Worm (Caenorhabditis elegans) whole organism, young adult: Measurements from ENCODE around the gene F31D4.2.
A peak's percentile ranks its signal among the peaks of the same experiment; 100 is the strongest.

Experiments
- B0019.2 ChIP-seq: fragments of 200-800 bp; sonication (Bioruptor generic); conservative IDR thresholded peaks from 2 replicates; pipeline ENCODE4 v1.3.6; 2022; ENCODE audit warnings: missing genetic modification reagents, missing genetic modification characterization, missing compliant biosample characterization
- C06A6.2 ChIP-seq: fragments of 200-800 bp; sonication (Bioruptor generic); conservative IDR thresholded peaks from 2 replicates; pipeline ENCODE4 v1.3.6; 2022; ENCODE audit warnings: missing genetic modification characterization, missing compliant biosample characterization
- F10E7.11 ChIP-seq: sonication (generic microtip); optimal IDR thresholded peaks from 2 replicates; lab custom pipeline; 2017; ENCODE audit warnings: mild to moderate bottlenecking, missing genetic modification characterization, moderate library complexity, missing compliant biosample characterization
- F22D6.2 ChIP-seq: sonication (generic microtip); optimal IDR thresholded peaks from 2 replicates; lab custom pipeline; 2016; ENCODE audit warnings: mild to moderate bottlenecking, missing genetic modification characterization, missing compliant biosample characterization
- K11D2.4 ChIP-seq: fragments of 200-800 bp; sonication (Bioruptor generic); IDR thresholded peaks from 2 replicates; pipeline ENCODE4 v1.3.6; 2022; ENCODE audit warnings: missing genetic modification reagents, missing genetic modification characterization, missing compliant biosample characterization
- Y53F4B.3 ChIP-seq: fragments of 200-800 bp; sonication (Bioruptor generic); IDR thresholded peaks from 2 replicates; pipeline ENCODE4 v1.3.6; 2022; ENCODE audit warnings: missing genetic modification reagents, missing genetic modification characterization, missing compliant biosample characterization
- ZK185.1 ChIP-seq: sonication (generic microtip); optimal IDR thresholded peaks from 2 replicates; lab custom pipeline; 2016; ENCODE audit warnings: mild to moderate bottlenecking, missing genetic modification characterization, missing compliant biosample characterization; ENCODE audit not compliant: poor library complexity, severe bottlenecking
- akir-1 ChIP-seq: fragments of 200-800 bp; sonication (Bioruptor generic); optimal IDR thresholded peaks from 2 replicates; lab custom pipeline; 2018; ENCODE audit warnings: mild to moderate bottlenecking, missing genetic modification characterization, moderate library complexity, missing compliant biosample characterization
- aptf-3 ChIP-seq: fragments of 200-800 bp; sonication (Bioruptor generic); IDR thresholded peaks from 2 replicates; pipeline ENCODE4 v1.3.6; 2022; ENCODE audit warnings: missing genetic modification characterization, missing compliant biosample characterization
- atf-7 ChIP-seq: sonication (generic microtip); optimal IDR thresholded peaks from 2 replicates; lab custom pipeline; 2017; ENCODE audit warnings: mild to moderate bottlenecking, missing genetic modification characterization, missing compliant biosample characterization
- athp-1 ChIP-seq: sonication (generic microtip); optimal IDR thresholded peaks from 2 replicates; lab custom pipeline; 2017; ENCODE audit warnings: mild to moderate bottlenecking, missing genetic modification characterization, missing compliant biosample characterization
- attf-3 ChIP-seq: fragments of 200-800 bp; sonication (Bioruptor generic); conservative IDR thresholded peaks from 2 replicates; pipeline ENCODE4 v1.3.6; 2022; ENCODE audit warnings: missing genetic modification reagents, missing genetic modification characterization, missing compliant biosample characterization
- attf-5 ChIP-seq: fragments of 200-800 bp; sonication (Bioruptor generic); optimal IDR thresholded peaks from 2 replicates; lab custom pipeline; 2018; ENCODE audit warnings: mild to moderate bottlenecking, missing genetic modification characterization, missing compliant biosample characterization
- attf-6 ChIP-seq: fragments of 200-800 bp; sonication (Bioruptor generic); IDR thresholded peaks from 2 replicates; pipeline ENCODE4 v1.3.6; 2022; ENCODE audit warnings: missing genetic modification reagents, missing genetic modification characterization, missing compliant biosample characterization
- ccch-3 ChIP-seq: fragments of 200-800 bp; sonication (Bioruptor generic); optimal IDR thresholded peaks from 2 replicates; lab custom pipeline; 2018; ENCODE audit warnings: mild to moderate bottlenecking, missing genetic modification characterization, missing compliant biosample characterization
- ceh-27 ChIP-seq: fragments of 200-800 bp; sonication (Bioruptor generic); optimal IDR thresholded peaks from 2 replicates; lab custom pipeline; 2018; ENCODE audit warnings: mild to moderate bottlenecking, missing genetic modification characterization, moderate library complexity, missing compliant biosample characterization
- ceh-58 ChIP-seq: fragments of 200-800 bp; sonication (Bioruptor generic); IDR thresholded peaks from 2 replicates; pipeline ENCODE4 v1.3.6; 2022; ENCODE audit warnings: missing genetic modification characterization, missing compliant biosample characterization
- dpff-1 ChIP-seq: sonication (generic microtip); optimal IDR thresholded peaks from 2 replicates; lab custom pipeline; 2017; ENCODE audit warnings: mild to moderate bottlenecking, missing genetic modification characterization, missing compliant biosample characterization
- dpl-1 ChIP-seq: fragments of 150-350 bp; optimal IDR thresholded peaks from 2 replicates; lab custom pipeline; 2014; ENCODE audit warnings: missing biosample characterization, missing genetic modification reagents, missing genetic modification characterization
- efl-1 ChIP-seq: fragments of 150-350 bp; optimal IDR thresholded peaks from 2 replicates; lab custom pipeline; 2014; ENCODE audit warnings: missing biosample characterization, missing genetic modification reagents, missing genetic modification characterization
- egl-44 ChIP-seq: fragments of 200-800 bp; sonication (Bioruptor generic); IDR thresholded peaks from 2 replicates; pipeline ENCODE4 v1.3.6; 2022; ENCODE audit warnings: missing genetic modification reagents, missing genetic modification characterization, missing compliant biosample characterization
- ekl-4 ChIP-seq: fragments of 200-800 bp; sonication (Bioruptor generic); IDR thresholded peaks from 2 replicates; pipeline ENCODE4 v1.3.6; 2022; ENCODE audit warnings: missing genetic modification reagents, missing genetic modification characterization, missing compliant biosample characterization
- hlh-26 ChIP-seq: fragments of 200-800 bp; sonication (Bioruptor generic); conservative IDR thresholded peaks from 2 replicates; pipeline ENCODE4 v1.3.6; 2022; ENCODE audit warnings: missing genetic modification reagents, missing genetic modification characterization, missing compliant biosample characterization
- hmg-1.2 ChIP-seq: fragments of 200-800 bp; sonication (Bioruptor generic); IDR thresholded peaks from 2 replicates; pipeline ENCODE4 v1.3.6; 2022; ENCODE audit warnings: missing genetic modification reagents, missing genetic modification characterization, missing compliant biosample characterization
- hsf-1 ChIP-seq: fragments of 200-800 bp; sonication (Bioruptor generic); IDR thresholded peaks from 2 replicates; pipeline ENCODE4 v1.3.6; 2022; ENCODE audit warnings: missing genetic modification reagents, missing genetic modification characterization, missing compliant biosample characterization
- let-526 ChIP-seq: fragments of 200-800 bp; sonication (Bioruptor generic); IDR thresholded peaks from 2 replicates; pipeline ENCODE4 v1.3.6; 2022; ENCODE audit warnings: missing genetic modification reagents, missing genetic modification characterization, missing compliant biosample characterization
- lir-1 ChIP-seq: fragments of 200-800 bp; sonication (Bioruptor generic); conservative IDR thresholded peaks from 2 replicates; pipeline ENCODE4 v1.3.6; 2022; ENCODE audit warnings: missing genetic modification reagents, missing genetic modification characterization, missing compliant biosample characterization
- madf-10 ChIP-seq: sonication (generic microtip); optimal IDR thresholded peaks from 2 replicates; lab custom pipeline; 2016; ENCODE audit warnings: mild to moderate bottlenecking, missing genetic modification characterization, missing compliant biosample characterization
- madf-3 ChIP-seq: fragments of 200-800 bp; sonication (Bioruptor generic); IDR thresholded peaks from 2 replicates; pipeline ENCODE4 v1.3.6; 2022; ENCODE audit warnings: missing genetic modification reagents, missing genetic modification characterization, missing compliant biosample characterization
- madf-6 ChIP-seq: fragments of 200-800 bp; sonication (Bioruptor generic); IDR thresholded peaks from 2 replicates; pipeline ENCODE4 v1.3.6; 2022; ENCODE audit warnings: missing genetic modification reagents, missing genetic modification characterization, missing compliant biosample characterization
- madf-8 ChIP-seq: fragments of 200-800 bp; sonication (Bioruptor generic); conservative IDR thresholded peaks from 2 replicates; pipeline ENCODE4 v1.3.6; 2022; ENCODE audit warnings: missing genetic modification reagents, missing genetic modification characterization, missing compliant biosample characterization
- mel-28 ChIP-seq: sonication (generic microtip); optimal IDR thresholded peaks from 2 replicates; lab custom pipeline; 2016; ENCODE audit warnings: borderline replicate concordance, mild to moderate bottlenecking, missing genetic modification characterization, missing compliant biosample characterization
- mes-4 ChIP-seq: sonication (generic microtip); optimal IDR thresholded peaks from 2 replicates; lab custom pipeline; 2016; ENCODE audit warnings: missing genotype, missing genetic modification characterization, missing compliant biosample characterization
- nfya-1 ChIP-seq: sonication (generic microtip); optimal IDR thresholded peaks from 2 replicates; lab custom pipeline; 2017; ENCODE audit warnings: antibody characterized with exemption, missing compliant biosample characterization, missing genetic modification characterization, borderline replicate concordance; ENCODE audit not compliant: insufficient read depth
- nhr-120 ChIP-seq: fragments of 200-800 bp; sonication (Bioruptor generic); IDR thresholded peaks from 2 replicates; pipeline ENCODE4 v1.3.6; 2022; ENCODE audit warnings: missing genetic modification characterization, missing compliant biosample characterization
- nhr-179 ChIP-seq: sonication (generic microtip); optimal IDR thresholded peaks from 2 replicates; lab custom pipeline; 2016; ENCODE audit warnings: mild to moderate bottlenecking, missing genetic modification characterization, missing compliant biosample characterization
- nhr-80 ChIP-seq: sonication (generic microtip); optimal IDR thresholded peaks from 2 replicates; lab custom pipeline; 2016; ENCODE audit warnings: missing genetic modification characterization, missing compliant biosample characterization
- pbrm-1 ChIP-seq: fragments of 200-800 bp; sonication (Bioruptor generic); IDR thresholded peaks from 2 replicates; pipeline ENCODE4 v1.3.6; 2022; ENCODE audit warnings: missing genetic modification reagents, missing genetic modification characterization, missing compliant biosample characterization
- pha-4 ChIP-seq: fragments of 150-350 bp; sonication (generic microtip); optimal IDR thresholded peaks from 2 replicates; lab custom pipeline; 2014; ENCODE audit warnings: missing biosample characterization, missing genetic modification reagents, missing genetic modification characterization
- rcor-1 ChIP-seq: fragments of 200-800 bp; sonication (Bioruptor generic); IDR thresholded peaks from 2 replicates; pipeline ENCODE4 v1.3.6; 2022; ENCODE audit warnings: missing genetic modification reagents, missing genetic modification characterization, missing compliant biosample characterization
- repo-1 ChIP-seq: sonication (generic microtip); optimal IDR thresholded peaks from 2 replicates; lab custom pipeline; 2017; ENCODE audit warnings: mild to moderate bottlenecking, missing genetic modification characterization, missing compliant biosample characterization
- snpc-1.1 ChIP-seq: sonication (generic microtip); optimal IDR thresholded peaks from 2 replicates; lab custom pipeline; 2017; ENCODE audit warnings: missing genetic modification characterization, mild to moderate bottlenecking, missing compliant biosample characterization, antibody characterized with exemption, moderate library complexity, missing genotype, missing genetic modification reagents; ENCODE audit not compliant: insufficient read depth
- snpc-1.3 ChIP-seq: sonication (generic microtip); optimal IDR thresholded peaks from 2 replicates; lab custom pipeline; 2017; ENCODE audit warnings: missing genetic modification characterization, mild to moderate bottlenecking, missing compliant biosample characterization, antibody characterized with exemption, moderate library complexity, missing genotype, missing genetic modification reagents; ENCODE audit not compliant: insufficient read depth
- snpc-4 ChIP-seq, 5 experiments: fragments of 150-350 bp in 1 of 5; sonication (generic microtip) in 4 of 5; optimal IDR thresholded peaks; 2 replicates each; lab custom pipeline; 2014 to 2018; ENCODE audit warnings: missing genetic modification characterization in 5 of 5, missing biosample characterization in 3 of 5, antibody characterized with exemption in 2 of 5, mild to moderate bottlenecking in 2 of 5, missing compliant biosample characterization in 2 of 5, missing genotype in 2 of 5, moderate library complexity in 2 of 5, missing genetic modification reagents in 1 of 5
- tbp1 ChIP-seq: fragments of 200-800 bp; sonication (Bioruptor generic); optimal IDR thresholded peaks from 2 replicates; lab custom pipeline; 2018; ENCODE audit warnings: mild to moderate bottlenecking, missing genetic modification characterization, missing compliant biosample characterization
- tbx-9 ChIP-seq: sonication (generic microtip); optimal IDR thresholded peaks from 2 replicates; lab custom pipeline; 2016; ENCODE audit warnings: borderline replicate concordance, missing genetic modification characterization, inconsistent platforms, missing compliant biosample characterization
- tlf-1 ChIP-seq: fragments of 200-800 bp; sonication (Bioruptor generic); optimal IDR thresholded peaks from 2 replicates; lab custom pipeline; 2018; ENCODE audit warnings: mild to moderate bottlenecking, missing genetic modification characterization, missing compliant biosample characterization
- unc-130 ChIP-seq: sonication (generic microtip); optimal IDR thresholded peaks from 2 replicates; lab custom pipeline; 2016; ENCODE audit warnings: missing genetic modification reagents, missing genetic modification characterization, missing compliant biosample characterization
- ztf-6 ChIP-seq: fragments of 200-800 bp; sonication (Bioruptor generic); IDR thresholded peaks from 2 replicates; pipeline ENCODE4 v1.3.6; 2022; ENCODE audit warnings: missing genetic modification reagents, missing genetic modification characterization, missing compliant biosample characterization

The F31D4.2 gene

DNA sequence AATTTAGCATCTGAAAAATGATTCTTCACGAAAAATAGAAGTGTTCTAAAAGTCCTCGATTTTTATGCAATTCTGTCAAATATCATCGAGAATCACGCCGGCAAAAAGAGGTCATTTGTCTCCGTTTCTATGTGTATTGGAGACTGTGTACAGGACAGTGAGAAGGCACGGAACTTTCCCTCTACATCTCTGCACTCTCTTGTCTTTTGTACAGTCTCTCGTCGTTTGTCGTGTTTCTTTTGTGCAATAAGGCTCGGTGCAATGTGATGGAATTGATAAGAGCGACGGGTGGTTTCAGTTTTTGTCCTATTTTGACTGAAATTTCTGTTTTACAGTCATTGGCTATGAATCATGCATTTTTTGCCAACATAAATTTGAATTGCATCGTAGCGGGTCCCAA lies 13.5 kb downstream of the F31D4.2 start (continued):
- TF ChIP-seq akir-1 (GFP tag; lab: Kevin White, UChicago) (no peak), tlf-1 (GFP tag; lab: Kevin White, UChicago) (no peak), K11D2.4 (GFP tag; lab: Robert Waterston, UW) (no peak), hlh-26 (GFP tag; lab: Robert Waterston, UW) (no peak), snpc-1.3 (no peak), B0019.2 (GFP tag; lab: Robert Waterston, UW) (no peak), ztf-6 (GFP tag; lab: Robert Waterston, UW) (no peak), snpc-4 (GFP tag; optimal IDR thresholded peaks at IDR 0.05; lab: Kevin White, UChicago) (no peak), snpc-4 (tag; optimal IDR thresholded peaks at IDR 0.05; lab: Kevin White, UChicago) (peak in 1 of 4 experiments; percentile 13), ceh-58 (GFP tag; lab: Robert Waterston, UW) (no peak), ZK185.1 (tag; lab: Kevin White, UChicago) (peak; percentile 17), madf-8 (GFP tag; lab: Robert Waterston, UW) (no peak), rcor-1 (GFP tag; lab: Robert Waterston, UW) (no peak), nhr-120 (GFP tag; lab: Robert Waterston, UW) (no peak), F22D6.2 (tag; lab: Kevin White, UChicago) (no peak), madf-10 (tag; lab: Kevin White, UChicago) (no peak), mel-28 (tag; lab: Kevin White, UChicago) (no peak), nfya-1 (tag; lab: Kevin White, UChicago) (no peak), attf-3 (GFP tag; lab: Robert Waterston, UW) (no peak), lir-1 (GFP tag; lab: Robert Waterston, UW) (no peak), pbrm-1 (no peak), mes-4 (tag; lab: Kevin White, UChicago) (no peak), efl-1 (no peak), aptf-3 (GFP tag; lab: Robert Waterston, UW) (no peak), unc-130 (no peak), athp-1 (no peak), ccch-3 (no peak), nhr-179 (tag; lab: Kevin White, UChicago) (no peak), atf-7 (tag; lab: Kevin White, UChicago) (no peak), madf-3 (GFP tag; lab: Robert Waterston, UW) (no peak), hmg-1.2 (GFP tag; lab: Robert Waterston, UW) (peak; percentile 84), hsf-1 (GFP tag; lab: Robert Waterston, UW) (no peak), attf-5 (GFP tag; lab: Kevin White, UChicago) (peak; percentile 57), repo-1 (tag; lab: Kevin White, UChicago) (no peak), tbx-9 (no peak), let-526 (GFP tag; lab: Robert Waterston, UW) (no peak), egl-44 (no peak), F10E7.11 (tag; lab: Kevin White, UChicago) (no peak), madf-6 (GFP tag; lab: Robert Waterston, UW) (no peak), ekl-4 (GFP tag; lab: Robert Waterston, UW) (no peak), tbp1 (GFP tag; lab: Kevin White, UChicago) (no peak), dpff-1 (tag; lab: Kevin White, UChicago) (no peak), ceh-27 (GFP tag; lab: Kevin White, UChicago) (no peak), C06A6.2 (GFP tag; lab: Robert Waterston, UW) (no peak), Y53F4B.3 (GFP tag; lab: Robert Waterston, UW) (no peak), attf-6 (GFP tag; lab: Robert Waterston, UW) (no peak), nhr-80 (tag; lab: Kevin White, UChicago) (peak; percentile 97), snpc-1.1 (no peak), dpl-1 (GFP tag; lab: Kevin White, UChicago) (no peak), pha-4 (tag; lab: Kevin White, UChicago) (peak; percentile 2)
